Worm (Caenorhabditis elegans) whole organism, L4/young adult: ENCODE data around the gene eftu-2.

Experiments
- W03F9.2 ChIP-seq: fragments of 150-350 bp; optimal IDR thresholded peaks from 2 replicates; lab custom pipeline; 2014; ENCODE audit warnings: missing biosample characterization, missing genetic modification characterization
- dao-5 ChIP-seq: sonication (generic microtip); optimal IDR thresholded peaks from 2 replicates; lab custom pipeline; 2016; ENCODE audit warnings: missing genotype, missing genetic modification characterization, moderate library complexity, missing compliant biosample characterization
- him-1 ChIP-seq: sonication (generic microtip); optimal IDR thresholded peaks from 2 replicates; lab custom pipeline; 2016; ENCODE audit warnings: missing genotype, missing genetic modification reagents, missing genetic modification characterization, missing compliant biosample characterization

Gene eftu-2

DNA sequence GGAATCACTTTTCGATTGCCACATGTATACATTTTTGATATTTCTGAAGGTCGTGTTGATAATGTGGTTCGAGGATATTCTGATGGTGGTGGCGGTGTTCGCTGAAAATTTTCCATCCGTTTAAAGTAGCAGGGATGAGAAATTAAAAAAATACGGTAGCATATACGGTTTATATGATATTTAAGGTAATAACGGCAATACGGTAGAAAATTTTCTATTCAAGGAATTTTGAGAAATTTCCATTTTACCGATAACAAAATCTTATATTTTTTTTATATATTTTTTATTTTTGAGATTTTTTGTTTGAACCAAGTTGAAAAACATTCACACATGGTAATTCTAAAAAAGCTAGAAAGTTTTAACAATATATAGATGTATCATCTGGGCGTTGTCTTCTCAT lies 21.1 kb downstream of the eftu-2 start, which contains the start of gene ZK328.6:
Gene ZK328.6 (minus strand): TSS at position 101 of the 400 bp plus-strand sequence.
- TF ChIP-seq dao-5 (tag; lab: Kevin White, UChicago) (no peak), W03F9.2 (tag; lab: Kevin White, UChicago) (no peak), him-1 (tag; lab: Kevin White, UChicago) (no peak)

DNA sequence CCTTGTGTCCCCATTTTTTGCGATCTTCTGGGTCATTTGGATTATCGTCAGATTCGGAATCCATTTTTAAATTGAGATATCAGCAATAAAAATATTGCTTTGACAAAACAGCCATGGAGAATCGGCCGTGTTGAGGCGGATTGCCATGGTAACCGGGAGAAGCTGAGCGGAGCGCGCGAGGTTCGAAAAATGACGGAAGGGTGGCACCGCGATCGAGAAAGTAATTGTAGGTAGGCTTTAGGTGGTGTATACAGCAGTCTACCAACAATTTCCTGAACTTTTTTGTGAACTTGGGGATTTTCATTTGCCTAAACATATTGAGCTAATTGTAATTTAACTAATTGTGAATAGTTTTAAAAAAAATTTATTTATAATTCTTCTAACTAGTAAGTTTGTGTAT lies 30.0 kb downstream of the eftu-2 start, which contains the start of gene ift-139:
Gene ift-139 (minus strand): TSS at position 101 of the 400 bp plus-strand sequence.
- no peak for TF ChIP-seq W03F9.2 (tag; lab: Kevin White, UChicago)
- TF ChIP-seq dao-5 (tag; lab: Kevin White, UChicago) = no peak
- TF ChIP-seq him-1 (tag; lab: Kevin White, UChicago) = no peak

ce11 chrIII:6046881-6047280 lies 37.5 kb downstream of the eftu-2 start, which contains the start of gene tbx-11:
tbx-11 (minus strand) TSS chrIII:6046981.
- TF ChIP-seq dao-5 (tag; lab: Kevin White, UChicago) (no peak), him-1 (tag; lab: Kevin White, UChicago) (no peak), W03F9.2 (tag; lab: Kevin White, UChicago) (no peak)

- TF ChIP-seq him-1 (tag; lab: Kevin White, UChicago) (no peak), dao-5 (tag; lab: Kevin White, UChicago) (no peak), W03F9.2 (tag; lab: Kevin White, UChicago) (no peak)
These were observed 46.3 kb downstream of the eftu-2 start, which contains the start of gene F40H6.5 for ce11 chrIII:6055706-6056105. F40H6.5 (minus strand) TSS chrIII:6055806.

DNA sequence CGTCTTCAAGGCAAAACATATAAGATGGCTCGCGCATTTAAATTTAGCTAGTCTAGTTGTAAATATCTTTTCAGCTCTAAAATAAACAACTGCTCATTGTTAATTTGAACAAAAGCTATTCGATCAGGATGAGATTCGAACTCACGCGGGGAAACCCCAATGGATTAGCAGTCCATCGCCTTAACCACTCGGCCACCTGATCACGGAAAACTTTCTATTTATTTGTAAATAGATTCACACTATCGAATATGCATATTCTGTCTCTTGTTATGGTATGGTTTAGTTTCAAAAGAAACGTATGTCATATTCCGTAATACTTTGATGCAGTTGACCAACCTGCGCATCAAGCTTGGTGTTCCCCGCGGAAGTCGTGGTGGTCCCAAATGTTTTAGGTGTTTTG lies 46.8 kb downstream of the eftu-2 start:
- TF ChIP-seq him-1 (tag; lab: Kevin White, UChicago) = no peak
- TF ChIP-seq W03F9.2 (tag; lab: Kevin White, UChicago) = no peak

DNA sequence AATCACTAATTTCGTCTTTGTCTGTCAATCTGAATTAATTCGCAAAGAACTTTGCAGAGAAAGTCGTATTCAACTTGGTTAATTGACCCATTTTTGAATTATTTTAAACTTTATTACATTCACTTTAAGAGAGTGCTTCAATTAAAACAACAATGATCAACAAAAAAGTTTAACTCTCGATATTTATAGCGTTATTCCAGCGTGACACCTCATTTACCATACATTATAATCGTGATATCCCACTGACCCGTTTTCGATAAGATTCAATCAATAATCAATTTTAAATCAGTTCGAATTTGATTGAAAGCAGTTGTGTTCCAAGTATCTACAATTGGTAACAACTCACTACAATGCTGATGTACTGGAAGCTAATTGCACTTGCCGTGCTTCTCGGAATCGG lies 47.4 kb downstream of the eftu-2 start, which contains the start of gene clc-10:
Gene clc-10 (plus strand): TSS at position 301 of the 400 bp plus-strand sequence.
- no peak for TF ChIP-seq him-1 (tag; lab: Kevin White, UChicago)
- TF ChIP-seq dao-5 (tag; lab: Kevin White, UChicago) = no peak
- no peak for TF ChIP-seq W03F9.2 (tag; lab: Kevin White, UChicago)
